Worm (Caenorhabditis elegans) whole organism, late embryonic: ENCODE data around the gene npax-4.

Experiments
- T23F11.4 ChIP-seq: fragments of 200-800 bp; sonication (Bioruptor generic); optimal IDR thresholded peaks from 2 replicates; lab custom pipeline; 2018; ENCODE audit warnings: mild to moderate bottlenecking, missing genetic modification characterization, missing compliant biosample characterization
- ahr-1 ChIP-seq: sonication (generic microtip); optimal IDR thresholded peaks from 2 replicates; lab custom pipeline; 2016; ENCODE audit warnings: missing genetic modification characterization, missing compliant biosample characterization
- ceh-14 ChIP-seq: sonication (generic microtip); optimal IDR thresholded peaks from 2 replicates; lab custom pipeline; 2016; ENCODE audit warnings: missing genotype, missing genetic modification characterization, missing compliant biosample characterization
- ceh-19 ChIP-seq: fragments of 200-800 bp; sonication (Bioruptor generic); optimal IDR thresholded peaks from 2 replicates; lab custom pipeline; 2018; ENCODE audit warnings: mild to moderate bottlenecking, missing genetic modification characterization, missing compliant biosample characterization
- ceh-2 ChIP-seq: sonication (generic microtip); optimal IDR thresholded peaks from 2 replicates; lab custom pipeline; 2016; ENCODE audit warnings: missing genotype, missing genetic modification characterization, missing compliant biosample characterization
- ceh-30 ChIP-seq: fragments of 150-350 bp; optimal IDR thresholded peaks from 2 replicates; lab custom pipeline; 2014; ENCODE audit warnings: missing biosample characterization, missing genetic modification characterization
- ceh-34 ChIP-seq: sonication (generic microtip); optimal IDR thresholded peaks from 2 replicates; lab custom pipeline; 2016; ENCODE audit warnings: mild to moderate bottlenecking, missing genetic modification characterization, missing compliant biosample characterization
- ceh-45 ChIP-seq: fragments of 200-800 bp; sonication (Bioruptor generic); IDR thresholded peaks from 2 replicates; pipeline ENCODE4 v1.3.6; 2022; ENCODE audit warnings: missing genetic modification reagents, missing genetic modification characterization, missing compliant biosample characterization
- ceh-48 ChIP-seq: sonication (generic microtip); optimal IDR thresholded peaks from 2 replicates; lab custom pipeline; 2016; ENCODE audit warnings: missing genetic modification characterization, inconsistent platforms, missing compliant biosample characterization
- ceh-6 ChIP-seq: fragments of 200-800 bp; sonication (Bioruptor generic); optimal IDR thresholded peaks from 2 replicates; lab custom pipeline; 2018; ENCODE audit warnings: mild to moderate bottlenecking, missing genetic modification characterization, missing compliant biosample characterization
- dmd-4 ChIP-seq: sonication (generic microtip); optimal IDR thresholded peaks from 2 replicates; lab custom pipeline; 2016; ENCODE audit warnings: borderline replicate concordance, missing genetic modification characterization, missing compliant biosample characterization
- dve-1 ChIP-seq: sonication (generic microtip); optimal IDR thresholded peaks from 2 replicates; lab custom pipeline; 2017; ENCODE audit warnings: antibody characterized with exemption, mild to moderate bottlenecking, missing genetic modification characterization, missing compliant biosample characterization
- elt-4 ChIP-seq: sonication (generic microtip); optimal IDR thresholded peaks from 2 replicates; lab custom pipeline; 2016; ENCODE audit warnings: missing genetic modification characterization, missing compliant biosample characterization
- ets-4 ChIP-seq: sonication (generic microtip); optimal IDR thresholded peaks from 2 replicates; lab custom pipeline; 2016; ENCODE audit warnings: missing genetic modification characterization, missing compliant biosample characterization
- fax-1 ChIP-seq: sonication (generic microtip); optimal IDR thresholded peaks from 2 replicates; lab custom pipeline; 2016; ENCODE audit warnings: missing genotype, missing genetic modification characterization, missing compliant biosample characterization
- fkh-10 ChIP-seq: fragments of 150-350 bp; optimal IDR thresholded peaks from 2 replicates; lab custom pipeline; 2014; ENCODE audit warnings: missing biosample characterization, missing genetic modification reagents, missing genetic modification characterization
- fkh-6 ChIP-seq: sonication (generic microtip); optimal IDR thresholded peaks from 2 replicates; lab custom pipeline; 2016; ENCODE audit warnings: missing genetic modification characterization, missing compliant biosample characterization
- gmeb-2 ChIP-seq: sonication (generic microtip); optimal IDR thresholded peaks from 2 replicates; lab custom pipeline; 2016; ENCODE audit warnings: missing genetic modification characterization, inconsistent platforms, missing compliant biosample characterization
- hlh-13 ChIP-seq: fragments of 200-800 bp; sonication (Bioruptor generic); optimal IDR thresholded peaks from 2 replicates; lab custom pipeline; 2018; ENCODE audit warnings: mild to moderate bottlenecking, missing genetic modification characterization, missing compliant biosample characterization
- hlh-15 ChIP-seq: sonication (generic microtip); optimal IDR thresholded peaks from 2 replicates; lab custom pipeline; 2016; ENCODE audit warnings: missing genetic modification characterization, missing compliant biosample characterization
- hlh-8 ChIP-seq: sonication (generic microtip); optimal IDR thresholded peaks from 2 replicates; lab custom pipeline; 2016; ENCODE audit warnings: missing genotype, missing genetic modification characterization, missing compliant biosample characterization
- lim-6 ChIP-seq: sonication (generic microtip); optimal IDR thresholded peaks from 2 replicates; lab custom pipeline; 2016; ENCODE audit warnings: missing genetic modification characterization, missing compliant biosample characterization
- lin-11 ChIP-seq: fragments of 200-800 bp; sonication (Bioruptor generic); optimal IDR thresholded peaks from 2 replicates; lab custom pipeline; 2018; ENCODE audit warnings: mild to moderate bottlenecking, missing genetic modification characterization, missing compliant biosample characterization
- madf-2 ChIP-seq: sonication (generic microtip); optimal IDR thresholded peaks from 2 replicates; lab custom pipeline; 2017; ENCODE audit warnings: missing genetic modification characterization, missing compliant biosample characterization
- nhr-11 ChIP-seq: fragments of 150-350 bp; optimal IDR thresholded peaks from 2 replicates; lab custom pipeline; 2014; ENCODE audit warnings: missing biosample characterization, missing genetic modification characterization
- nhr-232 ChIP-seq: sonication (generic microtip); optimal IDR thresholded peaks from 2 replicates; lab custom pipeline; 2016; ENCODE audit warnings: missing genetic modification characterization, missing compliant biosample characterization
- npax-4 ChIP-seq: sonication (generic microtip); optimal IDR thresholded peaks from 2 replicates; lab custom pipeline; 2016; ENCODE audit warnings: missing genetic modification characterization, missing compliant biosample characterization
- pat-9 ChIP-seq: fragments of 200-800 bp; sonication (Bioruptor generic); optimal IDR thresholded peaks from 2 replicates; lab custom pipeline; 2018; ENCODE audit warnings: mild to moderate bottlenecking, missing genetic modification characterization, moderate library complexity, missing compliant biosample characterization
- pax-1 ChIP-seq: fragments of 150-350 bp; optimal IDR thresholded peaks from 2 replicates; lab custom pipeline; 2014; ENCODE audit warnings: missing biosample characterization, missing genetic modification characterization
- pha-2 ChIP-seq: sonication (generic microtip); optimal IDR thresholded peaks from 2 replicates; lab custom pipeline; 2017; ENCODE audit warnings: mild to moderate bottlenecking, missing genetic modification characterization, missing compliant biosample characterization
- pha-4 ChIP-seq: fragments of 150-350 bp; optimal IDR thresholded peaks from 2 replicates; lab custom pipeline; 2018; ENCODE audit warnings: missing biosample characterization, missing genetic modification reagents, missing genetic modification characterization
- pqm-1 ChIP-seq: sonication (generic microtip); optimal IDR thresholded peaks from 2 replicates; lab custom pipeline; 2016; ENCODE audit warnings: missing genetic modification characterization, missing compliant biosample characterization
- ref-2 ChIP-seq: sonication (generic microtip); optimal IDR thresholded peaks from 2 replicates; lab custom pipeline; 2016; ENCODE audit warnings: missing genetic modification characterization, missing compliant biosample characterization
- rnt-1 ChIP-seq: sonication (generic microtip); optimal IDR thresholded peaks from 2 replicates; lab custom pipeline; 2016; ENCODE audit warnings: missing genetic modification characterization, missing compliant biosample characterization
- sox-4 ChIP-seq: sonication (generic microtip); optimal IDR thresholded peaks from 2 replicates; lab custom pipeline; 2017; ENCODE audit warnings: mild to moderate bottlenecking, missing genetic modification characterization, inconsistent platforms, missing compliant biosample characterization
- syd-9 ChIP-seq: sonication (generic microtip); optimal IDR thresholded peaks from 2 replicates; lab custom pipeline; 2016; ENCODE audit warnings: mild to moderate bottlenecking, missing genetic modification characterization, moderate library complexity, missing compliant biosample characterization
- tbx-2 ChIP-seq: sonication (generic microtip); optimal IDR thresholded peaks from 2 replicates; lab custom pipeline; 2016; ENCODE audit warnings: missing genetic modification characterization, missing compliant biosample characterization
- ttx-3 ChIP-seq: sonication (generic microtip); optimal IDR thresholded peaks from 2 replicates; lab custom pipeline; 2016; ENCODE audit warnings: missing genetic modification reagents, missing genetic modification characterization, missing compliant biosample characterization
- unc-42 ChIP-seq: sonication (generic microtip); optimal IDR thresholded peaks from 2 replicates; lab custom pipeline; 2016; ENCODE audit warnings: missing genotype, missing genetic modification characterization, missing compliant biosample characterization
- unc-55 ChIP-seq: sonication (generic microtip); optimal IDR thresholded peaks from 2 replicates; lab custom pipeline; 2017; ENCODE audit warnings: missing biosample characterization, missing genetic modification reagents, missing genetic modification characterization

Gene npax-4

DNA sequence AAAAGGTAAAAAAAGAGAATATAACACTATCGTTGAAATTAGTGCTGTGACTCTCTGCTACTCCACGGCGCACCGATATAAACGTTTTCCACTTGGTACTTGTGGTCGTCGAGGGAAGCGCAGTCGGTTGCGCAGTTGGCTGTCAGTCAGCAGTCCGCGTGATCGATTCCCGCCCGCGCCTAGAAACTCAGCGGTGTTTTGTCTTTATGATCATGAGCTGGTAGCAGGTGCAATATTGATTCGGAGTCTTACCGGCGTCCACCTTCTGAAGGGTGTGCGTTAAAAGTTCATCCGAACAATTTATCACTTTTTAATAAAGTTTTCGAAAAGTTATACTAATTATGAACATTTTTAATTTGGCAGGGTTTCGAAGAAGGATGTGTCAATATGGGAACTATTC lies 47.4 kb upstream of the npax-4 start (continued):
- TF ChIP-seq ets-4 (tag; lab: Kevin White, UChicago) (peak; percentile 78), dve-1 (tag; lab: Kevin White, UChicago) (peak; percentile 74), npax-4 (peak; percentile 78), lim-6 (tag; lab: Kevin White, UChicago) (peak; percentile 80), ahr-1 (peak; percentile 95), ceh-14 (tag; lab: Kevin White, UChicago) (peak; percentile 93), fkh-6 (tag; lab: Kevin White, UChicago) (peak; percentile 90), ceh-6 (peak; percentile 97), tbx-2 (tag; lab: Kevin White, UChicago) (peak; percentile 89), nhr-11 (tag; lab: Kevin White, UChicago) (no peak), hlh-8 (peak; percentile 73), pax-1 (no peak), fax-1 (tag; lab: Kevin White, UChicago) (peak; percentile 87), T23F11.4 (GFP tag; lab: Kevin White, UChicago) (peak; percentile 97), sox-4 (tag; lab: Kevin White, UChicago) (peak; percentile 98), pqm-1 (peak; percentile 93), ceh-30 (tag; lab: Kevin White, UChicago) (peak; percentile 77), ceh-2 (tag; lab: Kevin White, UChicago) (peak; percentile 95), elt-4 (no peak), gmeb-2 (peak; percentile 96), syd-9 (tag; lab: Kevin White, UChicago) (peak; percentile 91), pha-4 (no peak), hlh-15 (tag; lab: Kevin White, UChicago) (peak; percentile 88)

DNA sequence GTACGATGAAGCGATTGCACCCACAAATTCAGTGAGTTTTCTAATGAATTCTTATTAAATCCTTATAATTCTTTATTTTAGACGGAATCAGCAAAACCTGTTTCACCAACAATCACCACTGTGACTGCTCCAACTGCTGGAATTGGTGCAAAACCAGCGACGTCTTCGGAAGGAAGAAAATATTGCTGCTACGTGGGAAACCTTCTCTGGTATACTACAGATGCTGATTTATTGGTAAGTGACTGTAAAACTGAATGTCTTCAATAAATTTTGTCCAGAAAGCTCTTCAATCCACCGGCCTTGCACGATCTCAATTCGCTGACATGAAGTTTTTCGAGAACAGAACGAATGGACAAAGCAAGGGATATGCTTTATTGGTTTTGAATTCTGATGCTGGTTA lies 46.8 kb upstream of the npax-4 start:
- TF ChIP-seq nhr-232 (tag; lab: Kevin White, UChicago) = no peak

DNA sequence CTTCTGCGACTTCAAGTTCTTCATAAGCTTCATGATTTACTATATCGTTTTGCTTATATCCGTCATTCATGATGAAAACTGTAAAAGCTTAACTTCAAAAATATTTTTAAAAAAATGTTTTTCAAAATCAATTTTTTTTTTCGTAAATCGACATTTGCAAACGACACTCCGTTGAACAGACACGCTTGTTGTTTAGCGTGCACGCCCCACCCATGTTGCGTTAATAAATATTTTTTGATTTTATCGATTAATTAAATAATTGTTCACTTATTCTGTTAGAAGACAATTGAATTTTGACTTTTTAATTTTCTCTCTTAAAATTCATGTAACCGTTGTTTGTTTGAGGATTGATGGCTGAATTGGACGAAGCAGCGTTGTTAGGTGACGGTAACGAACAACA lies 46.3 kb upstream of the npax-4 start, which contains the start of the genes D1046.2 and cfim-2:
D1046.2 (minus strand) TSS at position 78 of the 400 bp plus-strand sequence.
cfim-2 (plus strand) TSS at position 335 of the 400 bp plus-strand sequence.
- TF ChIP-seq ceh-48 (tag; lab: Kevin White, UChicago) (peak; percentile 53), rnt-1 (tag; lab: Kevin White, UChicago) (no peak), ttx-3 (tag; lab: Kevin White, UChicago) (no peak), unc-42 (tag; lab: Kevin White, UChicago) (peak; percentile 7), ceh-34 (tag; lab: Kevin White, UChicago) (no peak), pqm-1 (no peak)

DNA sequence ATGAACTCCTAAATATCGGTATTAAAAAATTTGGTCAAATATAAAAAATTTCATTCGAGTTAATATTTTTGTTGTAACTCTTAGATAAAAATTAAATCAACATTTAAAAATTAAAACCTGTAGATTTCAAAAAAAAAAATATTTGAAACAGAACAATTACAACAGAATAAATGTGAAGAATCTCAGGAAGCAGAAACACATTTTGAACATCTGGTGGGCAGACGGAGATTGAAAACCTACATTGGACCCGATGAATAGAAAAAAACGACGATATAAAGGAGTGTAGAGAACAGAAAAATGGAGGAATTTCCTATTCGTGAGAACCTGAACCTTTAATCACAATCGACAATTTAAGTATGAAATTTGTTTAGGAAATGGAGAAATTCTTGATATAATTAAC lies 44.4 kb upstream of the npax-4 start:
- TF ChIP-seq pha-2 (no peak), ceh-19 (GFP tag; lab: Kevin White, UChicago) (no peak), unc-55 (GFP tag; lab: Kevin White, UChicago) (no peak), hlh-13 (GFP tag; lab: Kevin White, UChicago) (no peak), sox-4 (tag; lab: Kevin White, UChicago) (no peak), dmd-4 (no peak), hlh-8 (peak; percentile 61)

DNA sequence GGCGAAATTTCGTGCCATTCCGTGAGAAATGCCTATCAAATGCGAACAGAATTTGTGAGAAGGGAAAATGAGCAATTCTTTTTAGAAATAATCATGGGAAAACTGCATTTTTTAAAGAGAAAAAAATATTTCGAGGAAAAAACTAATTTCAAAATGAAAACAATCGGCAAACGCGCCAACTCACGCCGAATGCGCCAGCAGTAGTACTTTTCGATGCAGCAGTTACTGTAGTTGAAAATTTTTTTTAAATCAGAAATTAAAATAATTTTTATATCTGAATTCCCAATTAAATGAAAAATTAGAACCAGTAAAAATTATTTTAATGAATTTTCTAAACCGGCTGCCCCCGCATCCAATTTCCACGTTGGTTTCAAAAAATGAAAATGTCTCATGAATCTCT lies 43.7 kb upstream of the npax-4 start:
- TF ChIP-seq lim-6 (tag; lab: Kevin White, UChicago) = no peak
- no peak for TF ChIP-seq pat-9 (tag; lab: Kevin White, UChicago)
- TF ChIP-seq ceh-2 (tag; lab: Kevin White, UChicago) = no peak
- TF ChIP-seq npax-4 = no peak
- no peak for TF ChIP-seq ceh-45
- no peak for TF ChIP-seq sox-4 (tag; lab: Kevin White, UChicago)
- no peak for TF ChIP-seq lin-11
- no peak for TF ChIP-seq elt-4
- TF ChIP-seq hlh-13 (GFP tag; lab: Kevin White, UChicago) = no peak
- no peak for TF ChIP-seq madf-2
- no peak for TF ChIP-seq hlh-15 (tag; lab: Kevin White, UChicago)
- no peak for TF ChIP-seq fkh-10 (GFP tag; lab: Kevin White, UChicago)
- no peak for TF ChIP-seq ref-2 (tag; lab: Kevin White, UChicago)
